Worm (Caenorhabditis elegans) whole organism, midembryonic: ENCODE data around the gene C27F2.7.
A peak's percentile ranks its signal among the peaks of the same experiment; 100 is the strongest.

ENCODE experiments used
- T22C8.4 ChIP-seq: fragments of 200-800 bp; sonication (Bioruptor generic); IDR thresholded peaks from 2 replicates; pipeline ENCODE4 v1.3.6; 2022; ENCODE audit warnings: missing genetic modification characterization, missing compliant biosample characterization
- cog-1 ChIP-seq: sonication (generic microtip); optimal IDR thresholded peaks from 2 replicates; lab custom pipeline; 2016; ENCODE audit warnings: missing genetic modification characterization, missing compliant biosample characterization
- flt-1 ChIP-seq: fragments of 200-800 bp; sonication (Bioruptor generic); IDR thresholded peaks from 2 replicates; pipeline ENCODE4 v1.3.6; 2022; ENCODE audit warnings: missing genetic modification characterization, missing compliant biosample characterization
- klf-2 ChIP-seq: fragments of 200-800 bp; sonication (Bioruptor generic); conservative IDR thresholded peaks from 2 replicates; pipeline ENCODE4 v1.3.6; 2022; ENCODE audit warnings: missing genetic modification reagents, missing genetic modification characterization, missing compliant biosample characterization
- med-1 ChIP-seq: sonication (generic microtip); optimal IDR thresholded peaks from 2 replicates; lab custom pipeline; 2017; ENCODE audit warnings: missing genetic modification characterization, mild to moderate bottlenecking, missing compliant biosample characterization, antibody characterized with exemption, missing genetic modification reagents; ENCODE audit not compliant: insufficient read depth
- ref-1 ChIP-seq: fragments of 200-800 bp; sonication (Bioruptor generic); conservative IDR thresholded peaks from 2 replicates; pipeline ENCODE4 v1.3.6; 2022; ENCODE audit warnings: missing genetic modification reagents, missing genetic modification characterization, missing compliant biosample characterization
- tab-1 ChIP-seq: fragments of 200-800 bp; sonication (Bioruptor generic); IDR thresholded peaks from 2 replicates; pipeline ENCODE4 v1.3.6; 2022; ENCODE audit warnings: missing genetic modification characterization, missing compliant biosample characterization
- ztf-23 ChIP-seq: fragments of 200-800 bp; sonication (Bioruptor generic); IDR thresholded peaks from 2 replicates; pipeline ENCODE4 v1.3.6; 2022; ENCODE audit warnings: missing genetic modification reagents, missing genetic modification characterization, missing compliant biosample characterization
- ztf-29 ChIP-seq: fragments of 200-800 bp; sonication (Bioruptor generic); IDR thresholded peaks from 2 replicates; pipeline ENCODE4 v1.3.6; 2022; ENCODE audit warnings: missing genetic modification reagents, missing genetic modification characterization, missing compliant biosample characterization

Gene C27F2.7

DNA sequence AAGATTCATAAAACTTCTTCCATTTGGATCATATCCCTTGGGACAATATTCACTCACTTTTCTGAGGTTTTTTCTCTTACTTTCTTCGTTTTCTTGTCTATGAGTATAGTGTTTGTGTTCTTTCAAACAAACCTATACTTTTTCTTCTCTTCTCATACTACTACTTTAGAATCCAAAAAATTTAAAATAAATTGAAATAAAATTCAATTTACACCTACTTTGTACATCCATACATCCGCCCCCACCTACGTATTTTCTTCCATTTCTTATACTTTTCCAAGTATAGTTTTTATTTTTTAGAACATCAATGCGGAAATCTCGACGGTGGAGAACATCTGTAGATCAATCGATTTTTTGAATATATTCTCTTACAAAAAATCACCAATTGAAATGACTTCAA, 19.0 kb downstream of the C27F2.7 start, which contains the start of gene nca-2:
TSS of gene nca-2 (plus strand) at position 301 of the 400 bp plus-strand sequence.
- no peak for TF ChIP-seq klf-2
- TF ChIP-seq T22C8.4 = no peak
- TF ChIP-seq med-1 (GFP tag; lab: Kevin White, UChicago) = no peak
- TF ChIP-seq ztf-29 (GFP tag; lab: Robert Waterston, UW) = no peak
- no peak for TF ChIP-seq tab-1 (GFP tag; lab: Robert Waterston, UW)
- no peak for TF ChIP-seq cog-1 (tag; lab: Kevin White, UChicago)
- no peak for TF ChIP-seq ztf-23
- TF ChIP-seq ref-1 (GFP tag; lab: Robert Waterston, UW) = no peak
- no peak for TF ChIP-seq flt-1 (GFP tag; lab: Robert Waterston, UW)

DNA sequence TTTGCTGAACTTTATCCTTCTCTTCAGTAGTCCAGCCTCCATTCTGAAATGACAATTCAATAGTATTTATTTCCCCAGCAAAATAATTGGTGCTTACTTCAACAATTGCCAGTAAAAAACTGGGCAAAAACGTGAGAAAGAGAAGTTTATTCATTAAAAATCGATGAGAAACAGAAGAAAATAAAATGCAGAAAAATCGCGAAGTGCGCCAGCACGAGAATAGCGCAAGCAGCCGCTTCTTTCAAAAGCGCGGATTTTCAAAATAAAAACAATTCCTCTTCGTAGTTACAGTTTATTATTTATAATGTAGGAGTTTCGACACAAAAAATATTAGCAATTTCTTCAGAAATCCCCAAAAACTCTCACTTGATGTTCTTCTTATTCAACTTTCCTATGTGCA, 21.4 kb downstream of the C27F2.7 start, which contains the start of gene C27F2.9:
TSS of gene C27F2.9 (minus strand) at position 159 of the 400 bp plus-strand sequence.
- TF ChIP-seq flt-1 (GFP tag; lab: Robert Waterston, UW) = peak; percentile 76
- no peak for TF ChIP-seq ref-1 (GFP tag; lab: Robert Waterston, UW)
- TF ChIP-seq klf-2 = no peak
- TF ChIP-seq med-1 (GFP tag; lab: Kevin White, UChicago) = peak; percentile 1
- TF ChIP-seq cog-1 (tag; lab: Kevin White, UChicago) = no peak
- 0 out of 2 replicates have a peak, but pooled peaks have one; percentile 22 for TF ChIP-seq tab-1 (GFP tag; lab: Robert Waterston, UW)
- no peak for TF ChIP-seq ztf-29 (GFP tag; lab: Robert Waterston, UW)
- TF ChIP-seq T22C8.4 = 0 out of 2 replicates have a peak, but pooled peaks have one; percentile 27
- TF ChIP-seq ztf-23 = peak; percentile 61; the same call in 1 of the 2 replicates

DNA sequence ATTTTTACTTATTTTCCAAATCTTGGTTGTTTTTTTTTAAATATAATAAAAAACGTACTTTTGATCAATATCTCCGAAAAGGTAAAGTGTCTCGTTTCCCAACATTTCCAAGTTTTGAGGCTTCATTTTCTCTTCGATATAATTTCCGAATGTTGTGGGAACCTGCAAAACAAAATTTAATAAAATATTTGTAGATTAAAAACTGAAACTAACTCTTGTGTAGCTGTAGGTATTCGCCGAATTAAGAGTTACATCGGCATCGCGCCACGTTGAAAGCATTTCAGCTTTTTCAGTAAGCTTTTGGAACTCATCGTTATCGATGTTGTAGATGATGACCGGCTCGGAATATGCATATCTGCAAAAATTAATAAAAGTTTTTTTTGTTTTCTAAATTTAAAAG, 21.9 kb downstream of the C27F2.7 start, which contains the start of gene vps-22:
TSS of gene vps-22 (minus strand) at position 101 of the 400 bp plus-strand sequence.
- no peak for TF ChIP-seq klf-2
- no peak for TF ChIP-seq tab-1 (GFP tag; lab: Robert Waterston, UW)
- no peak for TF ChIP-seq ztf-29 (GFP tag; lab: Robert Waterston, UW)
- no peak for TF ChIP-seq ref-1 (GFP tag; lab: Robert Waterston, UW)
- no peak for TF ChIP-seq med-1 (GFP tag; lab: Kevin White, UChicago)
- no peak for TF ChIP-seq cog-1 (tag; lab: Kevin White, UChicago)
- no peak for TF ChIP-seq ztf-23
- no peak for TF ChIP-seq T22C8.4

DNA sequence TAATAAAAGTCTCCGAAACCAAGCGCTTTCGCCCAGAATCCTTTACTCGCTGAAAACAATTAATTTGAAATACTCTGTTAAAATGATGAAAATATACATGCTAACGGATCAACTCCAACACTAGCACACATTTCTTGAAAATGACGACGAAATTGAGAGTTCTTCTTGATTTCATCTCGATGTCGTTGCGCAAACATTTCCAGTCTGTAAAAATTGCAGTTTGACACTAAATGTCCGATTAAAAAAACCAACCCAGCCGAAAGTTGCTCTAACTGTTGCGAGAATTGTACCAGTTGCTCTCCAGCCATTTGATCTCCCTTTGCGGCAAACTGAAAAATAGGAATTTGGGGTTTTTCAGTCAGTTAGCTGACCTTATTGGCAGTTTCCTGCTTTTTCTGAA, 23.0 kb downstream of the C27F2.7 start:
- TF ChIP-seq ztf-23 (no peak), klf-2 (no peak), flt-1 (GFP tag; lab: Robert Waterston, UW) (no peak), med-1 (GFP tag; lab: Kevin White, UChicago) (no peak), cog-1 (tag; lab: Kevin White, UChicago) (no peak), ref-1 (GFP tag; lab: Robert Waterston, UW) (no peak)

DNA sequence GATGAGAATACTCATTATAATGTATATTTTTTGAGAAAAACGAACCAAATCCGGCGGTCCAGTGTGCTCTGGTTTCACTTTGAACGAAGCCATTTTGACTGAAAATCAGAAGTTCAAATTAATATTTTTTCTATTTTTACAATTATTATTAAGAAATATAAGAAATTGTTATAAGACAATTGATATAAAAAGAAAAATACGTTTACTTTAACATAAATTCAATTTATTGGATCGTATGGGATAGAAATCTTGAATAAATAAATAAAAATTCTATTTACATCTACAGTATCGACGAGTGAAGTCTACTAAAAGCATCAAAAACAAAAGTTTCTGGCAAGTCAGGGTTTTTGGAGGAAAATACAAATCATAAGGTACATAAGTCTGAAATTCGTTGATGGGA, 24.1 kb downstream of the C27F2.7 start, which contains the start of gene C27F2.4:
TSS of gene C27F2.4 (minus strand) at position 101 of the 400 bp plus-strand sequence.
- TF ChIP-seq flt-1 (GFP tag; lab: Robert Waterston, UW) (no peak), T22C8.4 (no peak), tab-1 (GFP tag; lab: Robert Waterston, UW) (no peak), ztf-29 (GFP tag; lab: Robert Waterston, UW) (no peak), med-1 (GFP tag; lab: Kevin White, UChicago) (no peak), cog-1 (tag; lab: Kevin White, UChicago) (no peak), klf-2 (no peak), ztf-23 (no peak), ref-1 (GFP tag; lab: Robert Waterston, UW) (no peak)

DNA sequence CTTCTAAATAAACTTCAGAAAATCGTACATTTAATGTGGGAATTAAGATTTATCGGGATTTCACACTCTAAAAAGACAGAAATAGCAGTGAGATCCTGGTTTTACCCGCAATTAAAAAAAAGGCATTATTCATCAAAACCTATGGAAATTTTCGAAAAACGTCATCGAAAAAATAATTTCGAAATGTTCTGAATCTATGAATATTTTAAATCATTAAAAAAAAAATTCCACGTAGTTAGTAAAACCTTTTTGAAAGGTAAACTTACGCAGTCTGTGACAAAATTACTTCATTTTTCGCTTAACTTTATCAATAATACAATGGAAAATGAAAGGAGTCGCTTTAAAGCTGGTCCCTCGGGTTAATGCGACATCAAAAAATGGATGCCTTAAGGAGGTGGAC, 27.7 kb downstream of the C27F2.7 start, which contains the start of gene C26E6.1:
TSS of gene C26E6.1 (plus strand) at position 301 of the 400 bp plus-strand sequence.
- TF ChIP-seq ref-1 (GFP tag; lab: Robert Waterston, UW) (no peak), med-1 (GFP tag; lab: Kevin White, UChicago) (no peak), cog-1 (tag; lab: Kevin White, UChicago) (no peak), ztf-23 (no peak), klf-2 (no peak), tab-1 (GFP tag; lab: Robert Waterston, UW) (no peak), T22C8.4 (no peak), flt-1 (GFP tag; lab: Robert Waterston, UW) (no peak), ztf-29 (GFP tag; lab: Robert Waterston, UW) (no peak)

DNA sequence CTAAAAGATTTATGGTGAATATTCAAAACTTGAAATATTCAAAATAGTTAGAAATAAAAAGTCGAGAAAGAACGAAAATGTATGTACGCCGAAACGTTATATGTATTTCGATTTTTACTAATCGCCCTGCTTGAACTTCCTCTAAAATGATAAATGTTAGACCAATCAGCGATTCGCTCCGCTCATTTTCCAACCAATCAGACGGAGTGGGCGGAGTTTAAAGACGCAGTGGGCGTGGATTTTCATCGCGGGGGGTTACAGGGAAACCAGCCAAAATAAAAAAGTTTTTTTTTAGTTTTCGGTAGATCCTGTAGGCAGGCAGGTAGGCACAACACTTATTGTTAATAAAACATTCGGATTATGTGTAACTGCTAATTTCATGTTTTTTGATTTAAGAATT, 31.3 kb downstream of the C27F2.7 start:
- TF ChIP-seq ztf-29 (GFP tag; lab: Robert Waterston, UW) (no peak), flt-1 (GFP tag; lab: Robert Waterston, UW) (no peak), cog-1 (tag; lab: Kevin White, UChicago) (no peak), med-1 (GFP tag; lab: Kevin White, UChicago) (no peak)

DNA sequence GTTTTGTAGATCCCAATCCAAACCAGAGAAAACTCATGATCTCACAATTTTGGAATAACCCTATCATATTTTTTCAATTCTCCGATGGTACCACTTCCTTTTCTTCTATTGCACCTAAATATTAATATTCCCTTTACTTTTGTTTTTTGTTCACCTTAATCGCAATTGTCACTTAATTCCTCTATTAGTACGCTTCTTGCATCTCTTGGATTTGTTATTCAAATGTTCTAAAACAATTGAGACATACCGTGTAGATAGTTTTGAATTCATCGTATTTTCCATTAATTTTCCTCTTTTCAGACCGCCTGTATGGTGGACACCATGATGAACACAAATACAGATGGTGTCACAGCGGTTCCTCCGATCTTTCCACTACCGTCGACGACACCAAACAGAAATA, 32.5 kb downstream of the C27F2.7 start, which contains the start of gene flh-2:
TSS of gene flh-2 (plus strand) at position 301 of the 400 bp plus-strand sequence.
- no peak for TF ChIP-seq T22C8.4
- TF ChIP-seq med-1 (GFP tag; lab: Kevin White, UChicago) = no peak
- no peak for TF ChIP-seq tab-1 (GFP tag; lab: Robert Waterston, UW)
- no peak for TF ChIP-seq ref-1 (GFP tag; lab: Robert Waterston, UW)
- no peak for TF ChIP-seq flt-1 (GFP tag; lab: Robert Waterston, UW)
- TF ChIP-seq ztf-29 (GFP tag; lab: Robert Waterston, UW) = no peak

DNA sequence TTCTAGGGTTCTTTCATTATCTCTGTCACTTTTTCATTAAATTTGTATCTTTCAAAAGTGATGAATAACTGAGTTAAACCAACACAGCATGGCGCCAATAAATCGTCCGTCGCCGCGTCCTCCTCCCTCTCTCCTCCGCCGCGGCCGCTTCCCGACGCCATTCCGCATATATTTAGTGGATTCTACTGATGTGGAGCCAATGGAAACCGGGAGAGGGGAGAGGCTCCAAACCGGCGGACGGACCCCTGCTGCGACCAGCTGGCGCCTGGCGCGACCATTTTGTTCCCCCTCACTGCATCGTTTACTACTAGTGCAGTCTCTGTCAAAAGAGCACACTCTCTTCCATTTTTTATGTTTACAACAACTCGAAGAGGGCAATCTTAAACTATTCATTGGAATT, 33.1 kb downstream of the C27F2.7 start:
- TF ChIP-seq ztf-29 (GFP tag; lab: Robert Waterston, UW) (no peak), cog-1 (tag; lab: Kevin White, UChicago) (no peak), ztf-23 (no peak), flt-1 (GFP tag; lab: Robert Waterston, UW) (no peak), med-1 (GFP tag; lab: Kevin White, UChicago) (no peak), tab-1 (GFP tag; lab: Robert Waterston, UW) (no peak), T22C8.4 (no peak), ref-1 (GFP tag; lab: Robert Waterston, UW) (no peak), klf-2 (no peak)
